Fruit fly (Drosophila melanogaster): ENCODE measurements around the gene NimC3.

The NimC3 gene

DNA sequence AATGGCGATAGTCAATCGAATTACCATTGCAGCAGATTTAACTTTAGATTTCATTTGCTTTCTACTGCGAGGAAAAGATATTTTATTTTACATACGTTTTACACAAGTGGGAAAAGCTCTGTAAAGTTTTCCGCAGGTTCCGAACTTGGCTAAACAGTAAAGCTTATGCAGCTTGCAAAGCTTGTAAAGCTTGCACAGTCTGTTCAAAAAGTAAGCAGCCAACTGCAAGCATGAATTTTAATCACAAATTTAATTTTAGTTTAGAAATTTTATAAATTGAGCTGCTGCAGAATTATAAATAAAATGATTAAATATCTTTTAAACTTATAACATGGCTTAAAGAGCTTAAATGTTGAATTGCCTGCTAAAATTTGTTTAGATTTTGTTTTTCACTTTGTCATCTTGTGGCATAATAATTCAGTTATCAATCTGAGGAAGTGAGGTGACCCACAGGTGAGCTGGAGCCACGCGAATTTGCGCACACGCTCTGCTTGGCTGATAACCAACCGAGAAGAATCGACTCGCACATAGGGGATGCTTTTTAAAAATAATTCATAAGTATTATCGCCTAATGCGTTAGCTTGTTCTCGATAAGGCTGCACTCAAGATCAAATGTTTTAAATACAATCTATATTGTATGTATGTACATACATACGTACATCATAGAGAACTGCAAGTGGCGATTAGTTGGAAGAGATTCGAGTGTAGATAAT lies 8.3 kb downstream of the NimC3 start:
- TF ChIP-seq rgr (GFP tag; optimal IDR thresholded peaks at IDR 0.05), result peak; percentile 31
- peak in 1 of 2 experiments; percentile 51 for TF ChIP-seq foxo (GFP tag; optimal IDR thresholded peaks at IDR 0.05)
- peak; percentile 38 for TF ChIP-seq OdsH (GFP tag; optimal IDR thresholded peaks at IDR 0.05)
- peak; percentile 56 for TF ChIP-seq HLH106 (tag; optimal IDR thresholded peaks at IDR 0.05)
- TF ChIP-seq woc (GFP tag; optimal IDR thresholded peaks at IDR 0.05), result peak; percentile 76
- no peak for TF ChIP-seq dmrt93B (GFP tag; optimal IDR thresholded peaks at IDR 0.05)
- TF ChIP-seq Hnf4 (GFP tag; optimal IDR thresholded peaks at IDR 0.05), result peak; percentile 14
- no peak for TF ChIP-seq dsf (GFP tag; optimal IDR thresholded peaks at IDR 0.05; ENCODE audit: borderline replicate concordance)
- TF ChIP-seq brk (GFP tag; optimal IDR thresholded peaks at IDR 0.05), result peak; percentile 61
- TF ChIP-seq usp (GFP tag; optimal IDR thresholded peaks at IDR 0.05), result no peak
- TF ChIP-seq fru (GFP tag; optimal IDR thresholded peaks at IDR 0.05), result peak; percentile 24
- TF ChIP-seq GATAd (GFP tag; optimal IDR thresholded peaks at IDR 0.05), result no peak
- peak; percentile 62 for TF ChIP-seq h (GFP tag; optimal IDR thresholded peaks at IDR 0.05)
- TF ChIP-seq sage (GFP tag; optimal IDR thresholded peaks at IDR 0.05), result peak; percentile 35

DNA sequence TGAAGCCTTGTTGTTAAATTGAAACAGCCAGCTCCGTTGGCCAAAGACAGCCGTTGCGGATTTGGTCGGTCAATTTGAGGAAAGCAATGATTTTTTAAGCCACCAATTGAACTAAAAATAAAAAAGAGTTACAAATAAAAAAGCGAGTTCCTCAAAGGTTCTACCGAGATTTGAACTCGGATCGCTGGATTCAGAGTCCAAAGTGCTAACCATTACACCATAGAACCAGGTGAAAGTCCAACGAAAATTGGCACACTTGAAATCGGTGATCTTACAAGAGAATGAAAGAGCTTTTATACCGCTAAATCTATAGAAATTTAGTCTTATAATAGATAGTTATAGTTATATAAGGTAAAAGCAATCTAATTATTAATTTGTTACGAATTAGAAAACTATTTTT lies 9.6 kb downstream of the NimC3 start:
- TF ChIP-seq CrebA (GFP tag; optimal IDR thresholded peaks at IDR 0.05; ENCODE audit: borderline replicate concordance) (peak; percentile 21), Hnf4 (GFP tag; optimal IDR thresholded peaks at IDR 0.05) (peak; percentile 40), dl (GFP tag; optimal IDR thresholded peaks at IDR 0.05; ENCODE audit: insufficient read depth in 1 of 2, partially characterized antibody in 2 of 2) (no peak), CG32264 (GFP tag; optimal IDR thresholded peaks at IDR 0.05) (no peak), Hr83 (GFP tag; optimal IDR thresholded peaks at IDR 0.05; ENCODE audit: poor library complexity, severe bottlenecking) (no peak)

DNA sequence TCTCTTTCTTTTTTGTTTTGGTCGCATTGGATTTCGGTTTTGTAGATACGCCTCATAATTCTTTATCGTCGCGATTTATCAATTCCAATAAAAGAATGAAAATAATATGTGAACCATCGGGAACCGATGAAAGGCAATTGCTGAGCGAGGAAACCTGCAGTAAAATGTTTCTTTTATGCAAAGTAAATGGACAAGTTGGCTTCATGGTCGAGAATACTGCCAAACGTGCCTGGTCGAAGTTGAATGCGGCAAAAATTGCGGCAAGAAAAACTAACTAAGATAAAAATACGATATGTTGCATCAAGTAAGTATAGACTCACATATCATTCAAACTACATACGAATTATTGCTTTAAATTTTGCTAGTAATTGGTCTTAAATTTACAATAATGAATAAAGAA lies 12.2 kb downstream of the NimC3 start, which contains the start of gene CG42692:
Gene CG42692 (plus strand): TSS at position 301 of the 400 bp plus-strand sequence.
- TF ChIP-seq Dif (GFP tag; optimal IDR thresholded peaks at IDR 0.05; ENCODE audit: partially characterized antibody) (no peak), dmrt93B (GFP tag; optimal IDR thresholded peaks at IDR 0.05) (no peak), br (GFP tag; optimal IDR thresholded peaks at IDR 0.05) (no peak), foxo (GFP tag; optimal IDR thresholded peaks at IDR 0.05) (no peak), pan (optimal IDR thresholded peaks at IDR 0.05) (no peak), GATAd (GFP tag; optimal IDR thresholded peaks at IDR 0.05) (no peak), N (GFP tag; optimal IDR thresholded peaks at IDR 0.05) (no peak), Abd-B (GFP tag; optimal IDR thresholded peaks at IDR 0.05) (no peak)

DNA sequence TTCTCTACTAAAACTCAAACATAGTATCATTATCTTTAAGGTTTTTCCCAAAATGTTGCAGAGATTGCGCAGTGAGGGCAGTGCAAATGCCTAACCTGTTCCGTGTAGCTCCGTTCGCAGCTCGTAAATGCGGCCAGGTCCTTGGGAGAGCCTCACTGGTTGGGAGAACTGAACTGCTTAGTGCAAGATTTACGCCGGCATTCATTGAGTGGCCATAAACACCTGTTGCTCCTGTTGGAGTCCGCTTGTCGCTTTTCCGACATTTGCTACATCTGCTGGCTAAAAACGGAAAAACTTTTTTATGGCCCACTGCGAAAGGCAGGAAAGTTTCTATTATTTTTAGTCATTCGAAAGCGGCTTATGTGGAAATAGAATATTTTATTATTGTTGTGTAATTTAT lies 18.1 kb downstream of the NimC3 start:
- no peak for TF ChIP-seq woc (GFP tag; optimal IDR thresholded peaks at IDR 0.05)
- no peak for TF ChIP-seq ey (GFP tag; optimal IDR thresholded peaks at IDR 0.05)
- TF ChIP-seq psq (GFP tag; optimal IDR thresholded peaks at IDR 0.05), result no peak
- no peak for TF ChIP-seq Dif (GFP tag; optimal IDR thresholded peaks at IDR 0.05; ENCODE audit: partially characterized antibody)

DNA sequence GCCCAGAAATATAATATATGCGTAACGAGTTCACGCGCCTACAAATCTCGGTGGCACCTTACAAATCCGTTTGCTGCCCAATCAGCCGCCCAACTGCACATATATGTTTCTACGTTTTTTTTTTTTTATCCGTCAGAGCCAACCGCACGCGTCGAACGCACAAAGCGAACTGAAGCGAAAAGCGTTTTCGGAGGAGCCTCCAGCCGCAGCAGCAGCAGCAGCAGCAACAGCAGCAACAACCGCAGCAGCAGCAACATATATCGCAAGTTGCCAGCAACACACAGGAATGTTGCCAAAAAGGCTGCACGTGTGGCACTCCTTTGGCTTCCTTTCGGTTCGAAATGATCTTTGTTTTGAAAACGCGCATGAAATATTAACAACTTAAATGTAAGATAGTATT lies 18.9 kb downstream of the NimC3 start, which contains the start of gene rk:
Gene rk (minus strand): TSS at position 171 of the 400 bp plus-strand sequence.
- TF ChIP-seq Dfd (GFP tag; optimal IDR thresholded peaks at IDR 0.05) (peak; percentile 65), Hnf4 (GFP tag; optimal IDR thresholded peaks at IDR 0.05) (no peak)

DNA sequence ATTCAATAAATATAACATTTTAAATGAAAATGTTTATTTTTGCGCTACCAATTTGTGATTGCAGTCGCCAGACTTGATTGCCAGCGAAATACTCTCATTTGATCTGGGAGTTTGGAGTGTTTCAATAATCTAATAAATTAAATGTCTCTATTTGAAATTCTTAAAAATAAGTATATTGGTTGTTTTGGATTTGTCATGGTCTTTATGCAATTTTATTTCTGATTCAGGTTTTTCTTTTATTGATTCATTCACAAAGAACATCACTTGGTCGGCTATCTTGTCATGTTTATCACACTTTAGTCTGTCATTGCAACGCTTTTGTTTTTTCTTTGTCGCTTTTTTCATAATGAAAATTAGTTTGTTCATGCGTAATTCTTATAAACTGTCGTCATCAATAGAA lies 21.1 kb downstream of the NimC3 start:
- no peak for TF ChIP-seq Rel (GFP tag; optimal IDR thresholded peaks at IDR 0.05)
- TF ChIP-seq Rel (tag; optimal IDR thresholded peaks at IDR 0.05), result no peak
- TF ChIP-seq fru (GFP tag; optimal IDR thresholded peaks at IDR 0.05), result no peak
- peak; percentile 6 for TF ChIP-seq sage (GFP tag; optimal IDR thresholded peaks at IDR 0.05)
- no peak for TF ChIP-seq Hr78 (GFP tag; optimal IDR thresholded peaks at IDR 0.05)
- no peak for TF ChIP-seq Vsx2 (GFP tag; optimal IDR thresholded peaks at IDR 0.05; ENCODE audit: partially characterized antibody)
- TF ChIP-seq rgr (GFP tag; optimal IDR thresholded peaks at IDR 0.05), result peak; percentile 19
- no peak for TF ChIP-seq OdsH (GFP tag; optimal IDR thresholded peaks at IDR 0.05)
- no peak for TF ChIP-seq Hnf4 (GFP tag; optimal IDR thresholded peaks at IDR 0.05)
- TF ChIP-seq h (GFP tag; optimal IDR thresholded peaks at IDR 0.05), result peak; percentile 34
- no peak for TF ChIP-seq CrebA (GFP tag; optimal IDR thresholded peaks at IDR 0.05; ENCODE audit: borderline replicate concordance)
- TF ChIP-seq foxo (GFP tag; optimal IDR thresholded peaks at IDR 0.05), result peak in 1 of 2 experiments; percentile 36
- no peak for TF ChIP-seq dsf (GFP tag; optimal IDR thresholded peaks at IDR 0.05; ENCODE audit: borderline replicate concordance)
- no peak for TF ChIP-seq sv (GFP tag; optimal IDR thresholded peaks at IDR 0.05)
- no peak for TF ChIP-seq woc (GFP tag; optimal IDR thresholded peaks at IDR 0.05)
- TF ChIP-seq dmrt93B (GFP tag; optimal IDR thresholded peaks at IDR 0.05), result no peak
- TF ChIP-seq Dif (GFP tag; optimal IDR thresholded peaks at IDR 0.05; ENCODE audit: partially characterized antibody), result no peak
- TF ChIP-seq HLH106 (tag; optimal IDR thresholded peaks at IDR 0.05), result peak; percentile 63
- no peak for TF ChIP-seq Sp1 (GFP tag; optimal IDR thresholded peaks at IDR 0.05)

Data from whole organism, wandering third instar larva.